Worm (Caenorhabditis elegans): ENCODE results near the gene srbc-79.

DNA sequence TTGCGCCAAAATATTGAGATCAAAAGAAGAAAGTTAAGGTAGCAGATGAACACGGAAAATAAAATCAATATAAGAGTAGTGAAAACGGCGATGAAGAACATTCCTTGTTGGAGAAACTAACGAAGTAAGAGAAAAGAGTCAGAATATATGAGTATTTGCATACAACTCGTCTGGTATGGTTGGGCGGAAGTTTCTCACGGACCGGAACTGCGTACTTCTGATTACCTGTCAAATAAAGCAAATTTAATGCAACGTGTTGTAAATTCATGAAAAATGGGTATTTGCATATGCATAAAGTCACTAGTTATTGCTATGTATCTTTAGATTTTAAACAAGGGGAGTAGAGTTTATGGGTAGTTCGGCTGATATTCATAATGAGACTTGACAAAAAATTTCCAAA is 3.2 kb downstream of the srbc-79 start, which contains the start of gene srbc-78:
- TF ChIP-seq nhr-28 (tag; optimal IDR thresholded peaks at IDR 0.05) (no peak), nhr-11 (tag; optimal IDR thresholded peaks at IDR 0.05) (no peak), elt-3 (tag; optimal IDR thresholded peaks at IDR 0.05) (no peak), R02D3.7 (tag; optimal IDR thresholded peaks at IDR 0.05) (no peak), nfya-1 (tag; optimal IDR thresholded peaks at IDR 0.05; ENCODE audit: insufficient read depth) (no peak), ceh-82 (tag; optimal IDR thresholded peaks at IDR 0.05) (no peak), pqm-1 (tag; optimal IDR thresholded peaks at IDR 0.05) (no peak), ztf-11 (tag; optimal IDR thresholded peaks at IDR 0.05) (no peak), ZK546.5 (tag; optimal IDR thresholded peaks at IDR 0.05) (no peak), ceh-9 (tag; optimal IDR thresholded peaks at IDR 0.05) (no peak), ama-1 (optimal IDR thresholded peaks at IDR 0.05) (no peak), unc-39 (tag; optimal IDR thresholded peaks at IDR 0.05) (no peak), nhr-25 (tag; optimal IDR thresholded peaks at IDR 0.05) (no peak), ztf-4 (tag; optimal IDR thresholded peaks at IDR 0.05) (no peak)
